Worm (Caenorhabditis elegans) whole organism, young adult: ENCODE data around the gene ctf-18.

Experiments used
- F33H1.4 ChIP-seq: fragments of 200-800 bp; sonication (Bioruptor generic); IDR thresholded peaks from 2 replicates; pipeline ENCODE4 v1.3.6; 2022; ENCODE audit warnings: missing genetic modification reagents, missing genetic modification characterization, missing compliant biosample characterization
- F37B4.10 ChIP-seq: fragments of 200-800 bp; sonication (Bioruptor generic); IDR thresholded peaks from 2 replicates; pipeline ENCODE4 v1.3.6; 2022; ENCODE audit warnings: missing genetic modification characterization, missing compliant biosample characterization
- F57A8.1 ChIP-seq: fragments of 200-800 bp; sonication (Bioruptor generic); optimal IDR thresholded peaks from 2 replicates; lab custom pipeline; 2018; ENCODE audit warnings: mild to moderate bottlenecking, missing genetic modification characterization, moderate library complexity, missing compliant biosample characterization
- K11D2.4 ChIP-seq: fragments of 200-800 bp; sonication (Bioruptor generic); IDR thresholded peaks from 2 replicates; pipeline ENCODE4 v1.3.6; 2022; ENCODE audit warnings: missing genetic modification reagents, missing genetic modification characterization, missing compliant biosample characterization
- T07F8.4 ChIP-seq: sonication (generic microtip); optimal IDR thresholded peaks from 2 replicates; lab custom pipeline; 2016; ENCODE audit warnings: mild to moderate bottlenecking, missing genetic modification characterization, moderate library complexity, missing compliant biosample characterization
- T26A5.8 ChIP-seq: sonication (generic microtip); optimal IDR thresholded peaks from 2 replicates; lab custom pipeline; 2016; ENCODE audit warnings: missing genetic modification characterization, missing compliant biosample characterization
- Y56A3A.18 ChIP-seq: fragments of 200-800 bp; sonication (Bioruptor generic); IDR thresholded peaks from 2 replicates; pipeline ENCODE4 v1.3.6; 2022; ENCODE audit warnings: missing genetic modification reagents, missing genetic modification characterization, missing compliant biosample characterization
- Y79H2A.3 ChIP-seq: fragments of 200-800 bp; sonication (Bioruptor generic); conservative IDR thresholded peaks from 2 replicates; pipeline ENCODE4 v1.3.6; 2022; ENCODE audit warnings: missing genetic modification reagents, missing genetic modification characterization, missing compliant biosample characterization
- aptf-3 ChIP-seq: fragments of 200-800 bp; sonication (Bioruptor generic); IDR thresholded peaks from 2 replicates; pipeline ENCODE4 v1.3.6; 2022; ENCODE audit warnings: missing genetic modification characterization, missing compliant biosample characterization
- attf-3 ChIP-seq: fragments of 200-800 bp; sonication (Bioruptor generic); conservative IDR thresholded peaks from 2 replicates; pipeline ENCODE4 v1.3.6; 2022; ENCODE audit warnings: missing genetic modification reagents, missing genetic modification characterization, missing compliant biosample characterization
- attf-5 ChIP-seq: fragments of 200-800 bp; sonication (Bioruptor generic); optimal IDR thresholded peaks from 2 replicates; lab custom pipeline; 2018; ENCODE audit warnings: mild to moderate bottlenecking, missing genetic modification characterization, missing compliant biosample characterization
- bed-1 ChIP-seq: fragments of 200-800 bp; sonication (Bioruptor generic); IDR thresholded peaks from 2 replicates; pipeline ENCODE4 v1.3.6; 2022; ENCODE audit warnings: missing genetic modification reagents, missing genetic modification characterization, missing compliant biosample characterization
- cebp-1 ChIP-seq, 2 experiments: fragments of 200-800 bp in 1 of 2; sonication (Bioruptor generic) in 1 of 2; sonication (generic microtip) in 1 of 2; IDR thresholded peaks in 1 of 2; optimal IDR thresholded peaks in 1 of 2; 2 replicates each; pipeline versions ENCODE4 v1.3.6 to Lab custom; 2017 to 2022; ENCODE audit warnings: missing compliant biosample characterization in 2 of 2, missing genetic modification characterization in 2 of 2, mild to moderate bottlenecking in 1 of 2, missing genetic modification reagents in 1 of 2, moderate library complexity in 1 of 2
- cebp-2 ChIP-seq: fragments of 200-800 bp; sonication (Bioruptor generic); IDR thresholded peaks from 2 replicates; pipeline ENCODE4 v1.3.6; 2022; ENCODE audit warnings: missing genetic modification characterization, missing compliant biosample characterization
- ceh-100 ChIP-seq: fragments of 200-800 bp; sonication (Bioruptor generic); IDR thresholded peaks from 2 replicates; pipeline ENCODE4 v1.3.6; 2022; ENCODE audit warnings: missing genetic modification reagents, missing genetic modification characterization, missing compliant biosample characterization
- die-1 ChIP-seq: sonication (generic microtip); optimal IDR thresholded peaks from 2 replicates; lab custom pipeline; 2016; ENCODE audit warnings: missing genotype, mild to moderate bottlenecking, missing genetic modification characterization, missing compliant biosample characterization
- dox-1 ChIP-seq: fragments of 200-800 bp; sonication (Bioruptor generic); IDR thresholded peaks from 2 replicates; pipeline ENCODE4 v1.3.6; 2022; ENCODE audit warnings: missing genetic modification reagents, missing genetic modification characterization, missing compliant biosample characterization
- gei-17 ChIP-seq: fragments of 200-800 bp; sonication (Bioruptor generic); optimal IDR thresholded peaks from 2 replicates; lab custom pipeline; 2018; ENCODE audit warnings: mild to moderate bottlenecking, missing genetic modification characterization, missing compliant biosample characterization
- hlh-12 ChIP-seq: sonication (generic microtip); optimal IDR thresholded peaks from 2 replicates; lab custom pipeline; 2016; ENCODE audit warnings: missing genetic modification characterization, missing compliant biosample characterization
- hmg-1.2 ChIP-seq: fragments of 200-800 bp; sonication (Bioruptor generic); IDR thresholded peaks from 2 replicates; pipeline ENCODE4 v1.3.6; 2022; ENCODE audit warnings: missing genetic modification reagents, missing genetic modification characterization, missing compliant biosample characterization
- hrde-1 ChIP-seq: sonication (generic microtip); optimal IDR thresholded peaks from 2 replicates; lab custom pipeline; 2016; ENCODE audit warnings: missing genetic modification characterization, mild to moderate bottlenecking, missing compliant biosample characterization, moderate library complexity, missing genotype, missing genetic modification reagents, borderline replicate concordance
- lir-1 ChIP-seq: fragments of 200-800 bp; sonication (Bioruptor generic); conservative IDR thresholded peaks from 2 replicates; pipeline ENCODE4 v1.3.6; 2022; ENCODE audit warnings: missing genetic modification reagents, missing genetic modification characterization, missing compliant biosample characterization
- madf-6 ChIP-seq: fragments of 200-800 bp; sonication (Bioruptor generic); IDR thresholded peaks from 2 replicates; pipeline ENCODE4 v1.3.6; 2022; ENCODE audit warnings: missing genetic modification reagents, missing genetic modification characterization, missing compliant biosample characterization
- nfyb-1 ChIP-seq: fragments of 200-800 bp; sonication (Bioruptor generic); IDR thresholded peaks from 2 replicates; pipeline ENCODE4 v1.3.6; 2022; ENCODE audit warnings: missing genetic modification reagents, missing genetic modification characterization, missing compliant biosample characterization
- nhr-179 ChIP-seq: sonication (generic microtip); optimal IDR thresholded peaks from 2 replicates; lab custom pipeline; 2016; ENCODE audit warnings: mild to moderate bottlenecking, missing genetic modification characterization, missing compliant biosample characterization
- nhr-80 ChIP-seq: sonication (generic microtip); optimal IDR thresholded peaks from 2 replicates; lab custom pipeline; 2016; ENCODE audit warnings: missing genetic modification characterization, missing compliant biosample characterization
- tlf-1 ChIP-seq: fragments of 200-800 bp; sonication (Bioruptor generic); optimal IDR thresholded peaks from 2 replicates; lab custom pipeline; 2018; ENCODE audit warnings: mild to moderate bottlenecking, missing genetic modification characterization, missing compliant biosample characterization
- zfh-2 ChIP-seq: fragments of 200-800 bp; sonication (Bioruptor generic); conservative IDR thresholded peaks from 2 replicates; pipeline ENCODE4 v1.3.6; 2022; ENCODE audit warnings: missing genetic modification reagents, missing genetic modification characterization, missing compliant biosample characterization
- zim-3 ChIP-seq: sonication (generic microtip); optimal IDR thresholded peaks from 2 replicates; lab custom pipeline; 2017; ENCODE audit warnings: mild to moderate bottlenecking, missing genetic modification characterization, moderate library complexity, missing compliant biosample characterization
- ztf-6 ChIP-seq: fragments of 200-800 bp; sonication (Bioruptor generic); IDR thresholded peaks from 2 replicates; pipeline ENCODE4 v1.3.6; 2022; ENCODE audit warnings: missing genetic modification reagents, missing genetic modification characterization, missing compliant biosample characterization

Gene ctf-18

ce11 chrIV:10126544-10126943, at the start of gene ctf-18:
TSS of gene ctf-18 (minus strand) at chrIV:10126644.
- TF ChIP-seq hrde-1 (tag; lab: Kevin White, UChicago) (peak; percentile 31), nhr-179 (no peak), hlh-12 (tag; lab: Kevin White, UChicago) (no peak), madf-6 (GFP tag; lab: Robert Waterston, UW) (0 out of 2 replicates have a peak, but pooled peaks have one; percentile 16), Y56A3A.18 (GFP tag; lab: Robert Waterston, UW) (no peak), T07F8.4 (tag; lab: Kevin White, UChicago) (no peak), lir-1 (GFP tag; lab: Robert Waterston, UW) (no peak)

ce11 chrIV:10174932-10175732, 48.7 kb upstream of the ctf-18 start:
- TF ChIP-seq nfyb-1 (GFP tag; lab: Robert Waterston, UW) (peak; percentile 54; the same call in 1 of the 2 replicates), attf-3 (GFP tag; lab: Robert Waterston, UW) (0 out of 2 replicates have a peak, but pooled peaks have one; percentile 13), zim-3 (no peak), dox-1 (GFP tag; lab: Robert Waterston, UW) (0 out of 2 replicates have a peak, but pooled peaks have one; percentile 15), hmg-1.2 (peak; percentile 10; the same call in 1 of the 2 replicates), nhr-80 (tag; lab: Kevin White, UChicago) (peak; percentile 10), attf-5 (GFP tag; lab: Kevin White, UChicago) (peak; percentile 42), aptf-3 (GFP tag; lab: Robert Waterston, UW) (no peak), bed-1 (GFP tag; lab: Robert Waterston, UW) (no peak), F33H1.4 (GFP tag; lab: Robert Waterston, UW) (0 out of 2 replicates have a peak, but pooled peaks have one; percentile 5), cebp-1 (GFP tag; IDR thresholded peaks at IDR 0.05; lab: Robert Waterston, UW) (peak; percentile 20; the same call in 1 of the 2 replicates), cebp-1 (tag; optimal IDR thresholded peaks at IDR 0.05; lab: Kevin White, UChicago) (peak; percentile 33), F37B4.10 (GFP tag; lab: Robert Waterston, UW) (0 out of 2 replicates have a peak, but pooled peaks have one; percentile 20), zfh-2 (GFP tag; lab: Robert Waterston, UW) (peak; percentile 87)
- TF ChIP-seq, all 124 proteins: peak for 10

ce11 chrIV:10174328-10174727, 47.9 kb upstream of the ctf-18 start, which contains the start of gene pxf-1:
TSS of gene pxf-1 (minus strand) at chrIV:10174341.
- TF ChIP-seq die-1 (tag; lab: Kevin White, UChicago) (no peak), tlf-1 (no peak), K11D2.4 (no peak), nhr-80 (tag; lab: Kevin White, UChicago) (no peak), T26A5.8 (tag; lab: Kevin White, UChicago) (no peak), Y79H2A.3 (no peak), F57A8.1 (GFP tag; lab: Kevin White, UChicago) (no peak), gei-17 (GFP tag; lab: Kevin White, UChicago) (no peak), ztf-6 (GFP tag; lab: Robert Waterston, UW) (no peak)

ce11 chrIV:10170808-10171207, 44.4 kb upstream of the ctf-18 start:
- TF ChIP-seq cebp-1 (GFP tag; IDR thresholded peaks at IDR 0.05; lab: Robert Waterston, UW), result no peak
- peak; percentile 52 for TF ChIP-seq cebp-1 (tag; optimal IDR thresholded peaks at IDR 0.05; lab: Kevin White, UChicago)
- no peak for TF ChIP-seq cebp-2 (GFP tag; lab: Robert Waterston, UW)
- TF ChIP-seq ceh-100 (GFP tag; lab: Robert Waterston, UW), result no peak
